Worm (Caenorhabditis elegans) whole organism, L4 larva: Measurements from ENCODE around the gene vps-35.
A peak's percentile ranks its signal among the peaks of the same experiment; 100 is the strongest.

ENCODE experiments used
- D1046.2 ChIP-seq: fragments of 200-800 bp; sonication (Bioruptor generic); IDR thresholded peaks from 2 replicates; pipeline ENCODE4 v1.3.6; 2022; ENCODE audit warnings: missing genetic modification characterization, missing compliant biosample characterization
- F26F4.8 ChIP-seq: fragments of 200-800 bp; sonication (Bioruptor generic); conservative IDR thresholded peaks from 2 replicates; pipeline ENCODE4 v1.3.6; 2022; ENCODE audit warnings: missing genetic modification characterization, missing compliant biosample characterization
- R02D3.7 ChIP-seq: fragments of 150-350 bp; sonication (generic microtip); optimal IDR thresholded peaks from 3 replicates; lab custom pipeline; 2014; ENCODE audit warnings: missing biosample characterization, missing genetic modification characterization
- T20F7.1 ChIP-seq: fragments of 200-800 bp; sonication (Bioruptor generic); optimal IDR thresholded peaks from 2 replicates; lab custom pipeline; 2018; ENCODE audit warnings: mild to moderate bottlenecking, missing genetic modification characterization, missing compliant biosample characterization
- T26A8.4 ChIP-seq: fragments of 200-800 bp; sonication (Bioruptor generic); IDR thresholded peaks from 2 replicates; pipeline ENCODE4 v1.3.6; 2022; ENCODE audit warnings: missing genetic modification characterization, missing compliant biosample characterization
- Y105C5A.15 ChIP-seq: fragments of 200-800 bp; sonication (Bioruptor generic); IDR thresholded peaks from 2 replicates; pipeline ENCODE4 v1.3.6; 2022; ENCODE audit warnings: missing genetic modification characterization, missing compliant biosample characterization
- Y5F2A.4 ChIP-seq: fragments of 200-800 bp; sonication (Bioruptor generic); optimal IDR thresholded peaks from 2 replicates; lab custom pipeline; 2018; ENCODE audit warnings: mild to moderate bottlenecking, missing genetic modification characterization, missing compliant biosample characterization
- Y75B8A.6 ChIP-seq: fragments of 200-800 bp; sonication (Bioruptor generic); IDR thresholded peaks from 2 replicates; pipeline ENCODE4 v1.3.6; 2022; ENCODE audit warnings: missing genetic modification reagents, missing genetic modification characterization, missing compliant biosample characterization
- ZK337.2 ChIP-seq: fragments of 200-800 bp; sonication (Bioruptor generic); IDR thresholded peaks from 2 replicates; pipeline ENCODE4 v1.3.6; 2022; ENCODE audit warnings: missing genetic modification reagents, missing genetic modification characterization, missing compliant biosample characterization
- ZK546.5 ChIP-seq, 2 experiments: sonication (generic microtip); optimal IDR thresholded peaks; 2 replicates each; lab custom pipeline; 2017; ENCODE audit warnings: missing biosample characterization in 2 of 2, missing genetic modification characterization in 2 of 2
- aha-1 ChIP-seq: fragments of 150-350 bp; peaks from one replicate; lab custom pipeline; 2014; ENCODE audit warnings: missing biosample characterization, missing genetic modification characterization
- attf-4 ChIP-seq: sonication (generic microtip); optimal IDR thresholded peaks from 3 replicates; lab custom pipeline; 2017; ENCODE audit warnings: missing biosample characterization, missing genetic modification characterization
- ceh-28 ChIP-seq: fragments of 150-350 bp; optimal IDR thresholded peaks from 2 replicates; lab custom pipeline; 2014; ENCODE audit warnings: missing biosample characterization, missing genetic modification reagents, missing genetic modification characterization
- ceh-32 ChIP-seq: sonication (generic microtip); optimal IDR thresholded peaks from 2 replicates; lab custom pipeline; 2016; ENCODE audit warnings: mild to moderate bottlenecking, missing genetic modification characterization, missing compliant biosample characterization; ENCODE audit not compliant: poor library complexity
- ceh-44 ChIP-seq: fragments of 200-800 bp; sonication (Bioruptor generic); IDR thresholded peaks from 2 replicates; pipeline ENCODE4 v1.3.6; 2022; ENCODE audit warnings: missing genetic modification reagents, missing genetic modification characterization, missing compliant biosample characterization
- ceh-82 ChIP-seq: sonication (generic microtip); optimal IDR thresholded peaks from 2 replicates; lab custom pipeline; 2017; ENCODE audit warnings: missing biosample characterization, missing genetic modification characterization
- ces-1 ChIP-seq: fragments of 150-350 bp; sonication (generic microtip); optimal IDR thresholded peaks from 4 replicates; lab custom pipeline; 2014; ENCODE audit warnings: missing biosample characterization, missing genetic modification reagents, missing genetic modification characterization
- cey-2 ChIP-seq: sonication (generic microtip); optimal IDR thresholded peaks from 3 replicates; lab custom pipeline; 2017; ENCODE audit warnings: missing genetic modification characterization, mild to moderate bottlenecking, missing compliant biosample characterization, antibody characterized with exemption, borderline replicate concordance; ENCODE audit not compliant: insufficient read depth
- ctbp-1 ChIP-seq: fragments of 200-800 bp; sonication (Bioruptor generic); IDR thresholded peaks from 2 replicates; pipeline ENCODE4 v1.3.6; 2022; ENCODE audit warnings: missing genetic modification reagents, missing genetic modification characterization, missing compliant biosample characterization
- dmd-6 ChIP-seq: fragments of 200-800 bp; sonication (Bioruptor generic); IDR thresholded peaks from 2 replicates; pipeline ENCODE4 v1.3.6; 2022; ENCODE audit warnings: missing genetic modification reagents, missing genetic modification characterization, missing compliant biosample characterization
- duxl-1 ChIP-seq: sonication (generic microtip); optimal IDR thresholded peaks from 2 replicates; lab custom pipeline; 2016; ENCODE audit warnings: mild to moderate bottlenecking, missing genetic modification characterization, moderate library complexity, missing compliant biosample characterization; ENCODE audit not compliant: poor library complexity
- dve-1 ChIP-seq: sonication (generic microtip); optimal IDR thresholded peaks from 2 replicates; lab custom pipeline; 2017; ENCODE audit warnings: antibody characterized with exemption, mild to moderate bottlenecking, missing genetic modification characterization, missing compliant biosample characterization; ENCODE audit not compliant: insufficient read depth
- egl-27 ChIP-seq: sonication (generic microtip); optimal IDR thresholded peaks from 3 replicates; lab custom pipeline; 2017; ENCODE audit warnings: missing biosample characterization, missing genetic modification reagents, missing genetic modification characterization
- gei-8 ChIP-seq: fragments of 200-800 bp; sonication (Bioruptor generic); optimal IDR thresholded peaks from 2 replicates; lab custom pipeline; 2018; ENCODE audit warnings: mild to moderate bottlenecking, missing genetic modification characterization, missing compliant biosample characterization
- hlh-11 ChIP-seq: fragments of 200-800 bp; sonication (Bioruptor generic); optimal IDR thresholded peaks from 2 replicates; lab custom pipeline; 2018; ENCODE audit warnings: mild to moderate bottlenecking, missing genetic modification characterization, missing compliant biosample characterization
- hmg-1.1 ChIP-seq: fragments of 200-800 bp; sonication (Bioruptor generic); IDR thresholded peaks from 2 replicates; pipeline ENCODE4 v1.3.6; 2022; ENCODE audit warnings: missing genetic modification reagents, missing genetic modification characterization, missing compliant biosample characterization
- lim-7 ChIP-seq: fragments of 200-800 bp; sonication (Bioruptor generic); IDR thresholded peaks from 2 replicates; pipeline ENCODE4 v1.3.6; 2022; ENCODE audit warnings: missing genetic modification characterization, missing compliant biosample characterization
- lin-13 ChIP-seq: fragments of 150-350 bp; optimal IDR thresholded peaks from 2 replicates; lab custom pipeline; 2014; ENCODE audit warnings: missing biosample characterization, missing genetic modification reagents, missing genetic modification characterization
- lin-38 ChIP-seq: fragments of 200-800 bp; sonication (Bioruptor generic); IDR thresholded peaks from 2 replicates; pipeline ENCODE4 v1.3.6; 2022; ENCODE audit warnings: missing genetic modification reagents, missing genetic modification characterization, missing compliant biosample characterization
- madf-9 ChIP-seq: fragments of 200-800 bp; sonication (Bioruptor generic); conservative IDR thresholded peaks from 2 replicates; pipeline ENCODE4 v1.3.6; 2022; ENCODE audit warnings: missing genetic modification reagents, missing genetic modification characterization, missing compliant biosample characterization
- mep-1 ChIP-seq: fragments of 150-350 bp; sonication (generic microtip); optimal IDR thresholded peaks from 3 replicates; lab custom pipeline; 2014; ENCODE audit warnings: missing biosample characterization, missing genetic modification characterization
- mxl-2 ChIP-seq: fragments of 200-800 bp; sonication (Bioruptor generic); conservative IDR thresholded peaks from 2 replicates; pipeline ENCODE4 v1.3.6; 2022; ENCODE audit warnings: missing genetic modification reagents, missing genetic modification characterization, missing compliant biosample characterization
- nhr-10 ChIP-seq: fragments of 150-350 bp; optimal IDR thresholded peaks from 2 replicates; lab custom pipeline; 2014; ENCODE audit warnings: missing biosample characterization, missing genetic modification characterization
- nhr-25 ChIP-seq: sonication (generic microtip); optimal IDR thresholded peaks from 2 replicates; lab custom pipeline; 2017; ENCODE audit warnings: missing genetic modification characterization, mild to moderate bottlenecking, missing compliant biosample characterization, antibody characterized with exemption, moderate library complexity, borderline replicate concordance; ENCODE audit not compliant: insufficient read depth
- nhr-28 ChIP-seq: fragments of 150-350 bp; optimal IDR thresholded peaks from 2 replicates; lab custom pipeline; 2014; ENCODE audit warnings: missing biosample characterization, missing genetic modification characterization
- nhr-42 ChIP-seq: fragments of 200-800 bp; sonication (Bioruptor generic); IDR thresholded peaks from 2 replicates; pipeline ENCODE4 v1.3.6; 2022; ENCODE audit warnings: missing genetic modification characterization, missing compliant biosample characterization
- nhr-6 ChIP-seq: fragments of 150-350 bp; optimal IDR thresholded peaks from 2 replicates; lab custom pipeline; 2014; ENCODE audit warnings: missing biosample characterization, missing genetic modification characterization
- nhr-77 ChIP-seq: fragments of 150-350 bp; optimal IDR thresholded peaks from 2 replicates; lab custom pipeline; 2014; ENCODE audit warnings: missing biosample characterization, missing genetic modification characterization
- pha-4 ChIP-seq, 2 experiments: fragments of 150-350 bp in 1 of 2; fragments of 200-800 bp in 1 of 2; sonication (Bioruptor generic) in 1 of 2; IDR thresholded peaks in 1 of 2; optimal IDR thresholded peaks in 1 of 2; 2 replicates each; pipeline versions ENCODE4 v1.3.6 to Lab custom; 2014 to 2022; ENCODE audit warnings: missing genetic modification characterization in 2 of 2, missing genetic modification reagents in 2 of 2, missing biosample characterization in 1 of 2, missing compliant biosample characterization in 1 of 2
- php-3 ChIP-seq: fragments of 200-800 bp; sonication (Bioruptor generic); IDR thresholded peaks from 2 replicates; pipeline ENCODE4 v1.3.6; 2022; ENCODE audit warnings: missing genetic modification reagents, missing genetic modification characterization, missing compliant biosample characterization
- pqm-1 ChIP-seq: sonication (generic microtip); optimal IDR thresholded peaks from 2 replicates; lab custom pipeline; 2017; ENCODE audit warnings: missing biosample characterization, missing genetic modification characterization
- saeg-2 ChIP-seq: fragments of 200-800 bp; sonication (Bioruptor generic); IDR thresholded peaks from 2 replicates; pipeline ENCODE4 v1.3.6; 2022; ENCODE audit warnings: missing genetic modification reagents, missing genetic modification characterization, missing compliant biosample characterization
- snpc-1.2 ChIP-seq: fragments of 200-800 bp; sonication (Bioruptor generic); IDR thresholded peaks from 2 replicates; pipeline ENCODE4 v1.3.6; 2022; ENCODE audit warnings: missing genetic modification reagents, missing genetic modification characterization, missing compliant biosample characterization
- unc-39 ChIP-seq: sonication (generic microtip); optimal IDR thresholded peaks from 2 replicates; lab custom pipeline; 2017; ENCODE audit warnings: missing biosample characterization, missing genetic modification characterization
- zfp-3 ChIP-seq: fragments of 200-800 bp; sonication (Bioruptor generic); conservative IDR thresholded peaks from 2 replicates; pipeline ENCODE4 v1.3.6; 2022; ENCODE audit warnings: missing genetic modification reagents, missing genetic modification characterization, missing compliant biosample characterization
- zip-2 ChIP-seq: fragments of 150-350 bp; optimal IDR thresholded peaks from 2 replicates; lab custom pipeline; 2014; ENCODE audit warnings: missing biosample characterization, missing genetic modification characterization
- ztf-11 ChIP-seq: fragments of 150-350 bp; optimal IDR thresholded peaks from 2 replicates; lab custom pipeline; 2014; ENCODE audit warnings: missing biosample characterization, missing genetic modification characterization

vps-35 gene

ce11 chrII:5913897-5914296 is 6.3 kb downstream of the vps-35 start (continued):
- TF ChIP-seq T20F7.1 (peak; percentile 11), ZK337.2 (GFP tag; lab: Robert Waterston, UW) (no peak), ctbp-1 (no peak), saeg-2 (no peak), ces-1 (no peak), ceh-82 (no peak), pqm-1 (tag; lab: Kevin White, UChicago) (peak; percentile 11), nhr-77 (peak; percentile 43)

DNA sequence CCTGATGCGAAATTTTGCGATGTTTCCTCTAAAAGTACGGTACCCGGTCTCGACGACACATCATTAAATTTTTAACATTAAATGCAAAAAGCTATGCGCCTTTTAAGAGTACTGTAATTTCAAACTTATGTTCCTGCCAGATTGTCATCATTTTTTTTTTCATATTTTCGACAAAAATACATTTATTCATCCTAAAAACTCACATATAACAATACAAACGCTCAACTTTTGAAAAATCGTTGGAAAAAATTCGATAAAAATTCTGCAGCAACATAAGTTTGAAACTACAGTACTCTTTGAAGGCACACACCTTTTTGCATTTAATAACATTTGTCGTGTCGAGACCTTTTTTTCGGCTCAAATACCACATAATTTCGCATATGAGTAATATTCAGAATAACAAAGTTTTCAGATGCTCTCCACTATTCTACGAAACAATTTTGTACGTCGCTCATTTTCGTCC is 9.4 kb downstream of the vps-35 start, which contains the start of gene frh-1:
Gene frh-1 (plus strand): TSS at position 413 of the 463 bp plus-strand sequence.
- TF ChIP-seq ztf-11 (tag; lab: Kevin White, UChicago) (no peak), zip-2 (tag; lab: Kevin White, UChicago) (no peak), Y75B8A.6 (GFP tag; lab: Robert Waterston, UW) (no peak), hlh-11 (no peak), nhr-10 (tag; lab: Kevin White, UChicago) (no peak), T26A8.4 (GFP tag; lab: Robert Waterston, UW) (no peak), aha-1 (tag; lab: Kevin White, UChicago) (peak; percentile 72), attf-4 (tag; lab: Kevin White, UChicago) (no peak), pha-4 (GFP tag; IDR thresholded peaks at IDR 0.05; lab: Robert Waterston, UW) (0 out of 2 replicates have a peak, but pooled peaks have one; percentile 38), pha-4 (tag; optimal IDR thresholded peaks at IDR 0.05; lab: Kevin White, UChicago) (no peak), madf-9 (GFP tag; lab: Robert Waterston, UW) (no peak), lin-38 (GFP tag; lab: Robert Waterston, UW) (peak; percentile 35)

ce11 chrII:5918149-5918697 is 10.6 kb downstream of the vps-35 start, which contains the start of gene ptp-2:
Gene ptp-2, plus strand, starts transcription at chrII:5918647.
- TF ChIP-seq F26F4.8 (GFP tag; lab: Robert Waterston, UW) (no peak), mep-1 (peak; percentile 61), nhr-25 (tag; lab: Kevin White, UChicago) (no peak), mxl-2 (GFP tag; lab: Robert Waterston, UW) (no peak), egl-27 (tag; lab: Kevin White, UChicago) (no peak), gei-8 (no peak), hlh-11 (no peak), snpc-1.2 (GFP tag; lab: Robert Waterston, UW) (no peak), hmg-1.1 (GFP tag; lab: Robert Waterston, UW) (no peak), ces-1 (no peak), nhr-42 (GFP tag; lab: Robert Waterston, UW) (no peak), ceh-28 (tag; lab: Kevin White, UChicago) (no peak), Y5F2A.4 (GFP tag; lab: Kevin White, UChicago) (no peak), unc-39 (tag; lab: Kevin White, UChicago) (no peak), ZK546.5 (tag; optimal IDR thresholded peaks at IDR 0.05; lab: Kevin White, UChicago) (no peak), D1046.2 (GFP tag; lab: Robert Waterston, UW) (no peak), lin-13 (GFP tag; lab: Kevin White, UChicago) (no peak), ceh-32 (tag; lab: Kevin White, UChicago) (no peak), dve-1 (peak; percentile 11), R02D3.7 (tag; lab: Kevin White, UChicago) (peak; percentile 25), duxl-1 (tag; lab: Kevin White, UChicago) (no peak), lim-7 (GFP tag; lab: Robert Waterston, UW) (no peak), dmd-6 (GFP tag; lab: Robert Waterston, UW) (no peak), nhr-6 (tag; lab: Kevin White, UChicago) (no peak), madf-9 (GFP tag; lab: Robert Waterston, UW) (no peak), T20F7.1 (peak; percentile 96), ceh-44 (GFP tag; lab: Robert Waterston, UW) (no peak), Y105C5A.15 (GFP tag; lab: Robert Waterston, UW) (no peak), php-3 (no peak), cey-2 (tag; lab: Kevin White, UChicago) (no peak), nhr-28 (no peak), zfp-3 (no peak)
